Worm (Caenorhabditis elegans): Measurements from ENCODE around the gene C56A3.4.

The C56A3.4 gene

DNA sequence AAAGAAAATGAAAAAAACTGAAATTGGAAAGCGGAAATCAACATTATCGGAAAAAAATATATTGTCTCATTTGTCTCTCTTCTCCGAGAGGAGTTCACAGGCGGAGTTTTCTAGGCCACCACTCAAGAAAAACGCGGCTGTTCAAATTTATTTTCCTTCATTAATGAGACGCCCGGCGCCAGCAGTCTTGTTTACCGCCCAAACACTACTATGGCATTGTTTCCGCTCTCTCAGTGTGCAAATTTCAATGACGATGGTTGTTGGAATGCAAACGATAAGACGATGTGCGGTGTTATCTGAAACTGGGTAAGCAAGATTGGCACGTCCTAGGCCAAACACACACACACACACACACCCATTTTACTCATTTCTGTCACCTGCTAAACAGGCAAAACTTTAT lies 5.2 kb upstream of the C56A3.4 start, which contains the start of gene cav-2 (continued):
- TF ChIP-seq aptf-3 (GFP tag; IDR thresholded peaks at IDR 0.05), result no peak
- peak; percentile 92 for TF ChIP-seq ceh-27 (GFP tag; optimal IDR thresholded peaks at IDR 0.05)
- TF ChIP-seq ekl-4 (GFP tag; IDR thresholded peaks at IDR 0.05), result 0 out of 2 replicates have a peak, but pooled peaks have one; percentile 52
- 0 out of 2 replicates have a peak, but pooled peaks have one; percentile 45 for TF ChIP-seq ceh-100 (GFP tag; IDR thresholded peaks at IDR 0.05)
- TF ChIP-seq ceh-79 (tag; optimal IDR thresholded peaks at IDR 0.05), result no peak
- no peak for TF ChIP-seq lin-26 (GFP tag; IDR thresholded peaks at IDR 0.05)
- TF ChIP-seq Y67H2A.10 (GFP tag; conservative IDR thresholded peaks at IDR 0.05), result 0 out of 2 replicates have a peak, but pooled peaks have one; percentile 52
- no peak for TF ChIP-seq attf-6 (GFP tag; IDR thresholded peaks at IDR 0.05)
- peak; percentile 9 for TF ChIP-seq gei-17 (GFP tag; optimal IDR thresholded peaks at IDR 0.05)
- no peak for TF ChIP-seq nhr-179 (tag; optimal IDR thresholded peaks at IDR 0.05)
- no peak for TF ChIP-seq lsy-27 (tag; optimal IDR thresholded peaks at IDR 0.05; ENCODE audit: borderline replicate concordance, insufficient read depth)
- peak; percentile 6 for TF ChIP-seq ztf-18 (tag; optimal IDR thresholded peaks at IDR 0.05)
- TF ChIP-seq attf-3 (GFP tag; conservative IDR thresholded peaks at IDR 0.05), result peak; percentile 58
- TF ChIP-seq snpc-3.4 (tag; optimal IDR thresholded peaks at IDR 0.05), result no peak
- 0 out of 2 replicates have a peak, but pooled peaks have one; percentile 51 for TF ChIP-seq ztf-28 (GFP tag; IDR thresholded peaks at IDR 0.05)
- no peak for TF ChIP-seq B0019.2 (GFP tag; conservative IDR thresholded peaks at IDR 0.05)
- TF ChIP-seq ztf-25 (GFP tag; IDR thresholded peaks at IDR 0.05), result peak; percentile 65; the same call in 1 of the 2 replicates
- TF ChIP-seq madf-3 (GFP tag; IDR thresholded peaks at IDR 0.05), result no peak; the same call in 1 of the 2 replicates
- peak; percentile 98 for TF ChIP-seq ets-4 (GFP tag; optimal IDR thresholded peaks at IDR 0.05)
- TF ChIP-seq unc-62 (GFP tag; optimal IDR thresholded peaks at IDR 0.05), result no peak
- TF ChIP-seq F55B11.4 (tag; optimal IDR thresholded peaks at IDR 0.05; ENCODE audit: borderline replicate concordance, insufficient read depth), result no peak
- no peak for TF ChIP-seq mel-28 (tag; optimal IDR thresholded peaks at IDR 0.05; ENCODE audit: borderline replicate concordance)
- TF ChIP-seq fkh-3 (tag; optimal IDR thresholded peaks at IDR 0.05), result no peak
- TF ChIP-seq hsf-1 (GFP tag; IDR thresholded peaks at IDR 0.05), result no peak
- peak; percentile 78 for TF ChIP-seq let-526 (GFP tag; IDR thresholded peaks at IDR 0.05)
- TF ChIP-seq bed-2 (GFP tag; IDR thresholded peaks at IDR 0.05), result no peak
- TF ChIP-seq egl-44 (GFP tag; IDR thresholded peaks at IDR 0.05), result peak; percentile 33; the same call in 1 of the 2 replicates
- TF ChIP-seq attf-5 (GFP tag; optimal IDR thresholded peaks at IDR 0.05), result peak; percentile 78
- peak; percentile 69 for TF ChIP-seq madf-6 (GFP tag; IDR thresholded peaks at IDR 0.05)
- no peak for TF ChIP-seq zim-3 (tag; optimal IDR thresholded peaks at IDR 0.05)
- no peak for TF ChIP-seq mes-4 (tag; optimal IDR thresholded peaks at IDR 0.05)
- TF ChIP-seq pbrm-1 (GFP tag; IDR thresholded peaks at IDR 0.05), result 0 out of 2 replicates have a peak, but pooled peaks have one; percentile 32
- no peak for TF ChIP-seq T26A5.8 (tag; optimal IDR thresholded peaks at IDR 0.05)
- TF ChIP-seq F49E8.2 (tag; optimal IDR thresholded peaks at IDR 0.05; ENCODE audit: insufficient read depth), result no peak
- TF ChIP-seq nhr-90 (tag; optimal IDR thresholded peaks at IDR 0.05), result no peak
- TF ChIP-seq F52B5.7 (tag; optimal IDR thresholded peaks at IDR 0.05), result no peak
- TF ChIP-seq rpc-1 (optimal IDR thresholded peaks at IDR 0.05), result no peak
- TF ChIP-seq rpc-1 (tag; optimal IDR thresholded peaks at IDR 0.05), result no peak
- TF ChIP-seq F57A8.1 (GFP tag; optimal IDR thresholded peaks at IDR 0.05), result no peak
- TF ChIP-seq lir-1 (GFP tag; conservative IDR thresholded peaks at IDR 0.05), result peak; percentile 60
- peak; percentile 52; the same call in 1 of the 2 replicates for TF ChIP-seq nfyb-1 (GFP tag; IDR thresholded peaks at IDR 0.05)
- TF ChIP-seq D2030.7 (GFP tag; IDR thresholded peaks at IDR 0.05), result peak; percentile 41
- TF ChIP-seq let-607 (tag; optimal IDR thresholded peaks at IDR 0.05), result peak; percentile 22 to 68
- TF ChIP-seq chd-7 (tag; optimal IDR thresholded peaks at IDR 0.05), result peak; percentile 58
- TF ChIP-seq F23B12.7 (tag; optimal IDR thresholded peaks at IDR 0.05; ENCODE audit: insufficient read depth), result peak; percentile 18
- TF ChIP-seq cebp-1 (GFP tag; IDR thresholded peaks at IDR 0.05), result 0 out of 2 replicates have a peak, but pooled peaks have one; percentile 57
- TF ChIP-seq cebp-1 (tag; optimal IDR thresholded peaks at IDR 0.05), result peak; percentile 66
- no peak for TF ChIP-seq B0261.1 (tag; optimal IDR thresholded peaks at IDR 0.05)
